Worm (Caenorhabditis elegans): ENCODE data around the gene glb-2.
A peak's percentile ranks its signal among the peaks of the same experiment; 100 is the strongest.

glb-2 gene

ce11 chrIV:7274969-7275548 lies 12.0 kb upstream of the glb-2 start (continued):
- no peak for TF ChIP-seq hlh-4 (tag; optimal IDR thresholded peaks at IDR 0.05)
- TF ChIP-seq nhr-47 (tag; optimal IDR thresholded peaks at IDR 0.05), result peak; percentile 11
- no peak for TF ChIP-seq mab-9 (GFP tag; IDR thresholded peaks at IDR 0.05)
- no peak for TF ChIP-seq ets-5 (GFP tag; IDR thresholded peaks at IDR 0.05)
- no peak for TF ChIP-seq rnt-1 (tag; optimal IDR thresholded peaks at IDR 0.05)
- no peak for TF ChIP-seq snpc-4 (tag; optimal IDR thresholded peaks at IDR 0.05)
- TF ChIP-seq snu-23 (GFP tag; optimal IDR thresholded peaks at IDR 0.05), result peak; percentile 27
- no peak for TF ChIP-seq ceh-90 (tag; optimal IDR thresholded peaks at IDR 0.05)

ce11 chrIV:7260587-7260986 lies 2.5 kb downstream of the glb-2 start, which contains the start of gene C06E4.3:
C06E4.3 (plus strand) TSS chrIV:7260875.
- TF ChIP-seq nhr-237 (tag; optimal IDR thresholded peaks at IDR 0.05), result no peak
- TF ChIP-seq nhr-90 (tag; optimal IDR thresholded peaks at IDR 0.05; ENCODE audit: poor library complexity), result no peak
- no peak for TF ChIP-seq ceh-90 (tag; optimal IDR thresholded peaks at IDR 0.05)
- TF ChIP-seq nhr-71 (tag; optimal IDR thresholded peaks at IDR 0.05), result peak; percentile 15
- no peak for TF ChIP-seq ceh-8 (GFP tag; optimal IDR thresholded peaks at IDR 0.05)
- TF ChIP-seq skn-1 (tag; optimal IDR thresholded peaks at IDR 0.05), result peak; percentile 13
- peak; percentile 22 for TF ChIP-seq snu-23 (GFP tag; optimal IDR thresholded peaks at IDR 0.05)
- TF ChIP-seq mep-1 (tag; optimal IDR thresholded peaks at IDR 0.05), result peak; percentile 25
- no peak for TF ChIP-seq hpl-2 (GFP tag; optimal IDR thresholded peaks at IDR 0.05)
- TF ChIP-seq rnt-1 (tag; optimal IDR thresholded peaks at IDR 0.05), result no peak
- TF ChIP-seq swsn-7 (tag; optimal IDR thresholded peaks at IDR 0.05), result no peak
- TF ChIP-seq jun-1 (tag; optimal IDR thresholded peaks at IDR 0.05), result no peak
- no peak for TF ChIP-seq ama-1 (optimal IDR thresholded peaks at IDR 0.05)
- no peak for TF ChIP-seq ztf-4 (tag; optimal IDR thresholded peaks at IDR 0.05)
- no peak for TF ChIP-seq pag-3 (tag; optimal IDR thresholded peaks at IDR 0.05; ENCODE audit: borderline replicate concordance, insufficient read depth)
- TF ChIP-seq nhr-84 (tag; optimal IDR thresholded peaks at IDR 0.05), result no peak
- TF ChIP-seq fkh-8 (tag; optimal IDR thresholded peaks at IDR 0.05), result peak; percentile 30
- peak; percentile 73 for TF ChIP-seq lin-14 (GFP tag; optimal IDR thresholded peaks at IDR 0.05)

- TF ChIP-seq rnt-1 (tag; optimal IDR thresholded peaks at IDR 0.05) (peak; percentile 19), fos-1 (tag; optimal IDR thresholded peaks at IDR 0.05) (no peak), snpc-4 (tag; optimal IDR thresholded peaks at IDR 0.05) (no peak), lin-14 (GFP tag; optimal IDR thresholded peaks at IDR 0.05) (peak; percentile 77), sup-37 (GFP tag; optimal IDR thresholded peaks at IDR 0.05) (no peak), ceh-90 (tag; optimal IDR thresholded peaks at IDR 0.05) (no peak), C16A3.4 (tag; optimal IDR thresholded peaks at IDR 0.05) (no peak), dsc-1 (tag; optimal IDR thresholded peaks at IDR 0.05) (peak; percentile 52), nhr-77 (tag; optimal IDR thresholded peaks at IDR 0.05) (no peak), sptf-1 (tag; optimal IDR thresholded peaks at IDR 0.05) (no peak), efl-1 (optimal IDR thresholded peaks at IDR 0.05) (peak; percentile 28 to 40), efl-1 (GFP tag; optimal IDR thresholded peaks at IDR 0.05 in 1 of 2) (peak in 1 of 2 experiments; percentile 12), mab-9 (GFP tag; IDR thresholded peaks at IDR 0.05) (no peak), pax-3 (tag; optimal IDR thresholded peaks at IDR 0.05) (no peak), Y116A8C.19 (tag; optimal IDR thresholded peaks at IDR 0.05; ENCODE audit: borderline replicate concordance) (no peak), nhr-19 (GFP tag; conservative IDR thresholded peaks at IDR 0.05) (peak; percentile 30), nhr-11 (tag; optimal IDR thresholded peaks at IDR 0.05) (no peak), lin-35 (GFP tag; optimal IDR thresholded peaks at IDR 0.05) (peak in 1 of 2 experiments; percentile 34), nhr-71 (tag; optimal IDR thresholded peaks at IDR 0.05) (peak; percentile 50), ztf-11 (tag; optimal IDR thresholded peaks at IDR 0.05) (no peak), fkh-8 (tag; optimal IDR thresholded peaks at IDR 0.05) (peak; percentile 43), nhr-47 (tag; optimal IDR thresholded peaks at IDR 0.05) (peak; percentile 11), ceh-82 (tag; optimal IDR thresholded peaks at IDR 0.05) (peak in 1 of 3 experiments; percentile 10), nhr-85 (tag) (peak; percentile 70), blmp-1 (tag; optimal IDR thresholded peaks at IDR 0.05) (peak; percentile 37), egl-13 (tag; optimal IDR thresholded peaks at IDR 0.05) (no peak), elt-2 (tag; optimal IDR thresholded peaks at IDR 0.05) (peak; percentile 10), nhr-237 (tag; optimal IDR thresholded peaks at IDR 0.05) (peak; percentile 18), nhr-20 (tag; optimal IDR thresholded peaks at IDR 0.05) (peak; percentile 28), lsy-2 (tag; optimal IDR thresholded peaks at IDR 0.05) (no peak), ets-5 (GFP tag; IDR thresholded peaks at IDR 0.05) (no peak), snu-23 (GFP tag; optimal IDR thresholded peaks at IDR 0.05) (peak; percentile 32), tbx-2 (tag; optimal IDR thresholded peaks at IDR 0.05) (no peak), nhr-76 (tag; optimal IDR thresholded peaks at IDR 0.05) (no peak), xbp-1 (tag; optimal IDR thresholded peaks at IDR 0.05) (no peak), nhr-12 (tag; optimal IDR thresholded peaks at IDR 0.05) (no peak)
These were observed 4.8 kb downstream of the glb-2 start, which contains the start of gene C06E4.6 for ce11 chrIV:7258253-7258652. C06E4.6 (minus strand) TSS chrIV:7258303.
